Worm (Caenorhabditis elegans) whole organism, L2 larva: ENCODE data around the gene unc-36.
A peak's percentile ranks its signal among the peaks of the same experiment; 100 is the strongest.

Experiments
- C34F6.9 ChIP-seq: fragments of 150-350 bp; optimal IDR thresholded peaks from 2 replicates; lab custom pipeline; 2014; ENCODE audit warnings: missing biosample characterization, missing genetic modification characterization
- F13H6.1 ChIP-seq: sonication (generic microtip); optimal IDR thresholded peaks from 2 replicates; lab custom pipeline; 2016; ENCODE audit warnings: missing genetic modification characterization, missing compliant biosample characterization
- R02D3.7 ChIP-seq: fragments of 150-350 bp; optimal IDR thresholded peaks from 2 replicates; lab custom pipeline; 2014; ENCODE audit warnings: missing biosample characterization, missing genetic modification characterization
- Y55F3AM.14 ChIP-seq: fragments of 200-800 bp; sonication (Bioruptor generic); optimal IDR thresholded peaks from 2 replicates; lab custom pipeline; 2018; ENCODE audit warnings: mild to moderate bottlenecking, missing genetic modification characterization, missing compliant biosample characterization
- ZK546.5 ChIP-seq: sonication (generic microtip); optimal IDR thresholded peaks from 2 replicates; lab custom pipeline; 2017; ENCODE audit warnings: missing biosample characterization, missing genetic modification characterization
- alr-1 ChIP-seq: fragments of 150-350 bp; optimal IDR thresholded peaks from 2 replicates; lab custom pipeline; 2014; ENCODE audit warnings: missing biosample characterization, missing genetic modification characterization
- aly-2 ChIP-seq: fragments of 150-350 bp; optimal IDR thresholded peaks from 2 replicates; lab custom pipeline; 2014; ENCODE audit warnings: missing biosample characterization, missing genetic modification characterization
- ama-1 ChIP-seq: fragments of 150-350 bp; optimal IDR thresholded peaks from 2 replicates; lab custom pipeline; 2018; ENCODE audit warnings: inconsistent platforms
- blmp-1 ChIP-seq: sonication (generic microtip); optimal IDR thresholded peaks from 2 replicates; lab custom pipeline; 2017; ENCODE audit warnings: missing genetic modification characterization, mild to moderate bottlenecking, missing compliant biosample characterization, antibody characterized with exemption, moderate library complexity; ENCODE audit not compliant: insufficient read depth
- ceh-16 ChIP-seq: fragments of 150-350 bp; optimal IDR thresholded peaks from 2 replicates; lab custom pipeline; 2014; ENCODE audit warnings: missing biosample characterization, missing genetic modification characterization
- ceh-82 ChIP-seq: fragments of 150-350 bp; optimal IDR thresholded peaks from 2 replicates; lab custom pipeline; 2014; ENCODE audit warnings: missing biosample characterization, missing genetic modification characterization
- crh-2 ChIP-seq: sonication (generic microtip); optimal IDR thresholded peaks from 2 replicates; lab custom pipeline; 2017; ENCODE audit warnings: missing biosample characterization, missing genetic modification characterization
- dmd-4 ChIP-seq: sonication (generic microtip); optimal IDR thresholded peaks from 2 replicates; lab custom pipeline; 2017; ENCODE audit warnings: missing biosample characterization, missing genetic modification characterization
- egl-27 ChIP-seq: sonication (generic microtip); optimal IDR thresholded peaks from 3 replicates; lab custom pipeline; 2017; ENCODE audit warnings: missing biosample characterization, missing genetic modification reagents, missing genetic modification characterization
- elt-1 ChIP-seq: fragments of 150-350 bp; optimal IDR thresholded peaks from 2 replicates; lab custom pipeline; 2014; ENCODE audit warnings: missing biosample characterization, missing genetic modification characterization
- elt-3 ChIP-seq: sonication (generic microtip); optimal IDR thresholded peaks from 2 replicates; lab custom pipeline; 2017; ENCODE audit warnings: missing biosample characterization, missing genetic modification characterization
- fos-1 ChIP-seq: fragments of 150-350 bp; optimal IDR thresholded peaks from 2 replicates; lab custom pipeline; 2014; ENCODE audit warnings: missing biosample characterization, missing genetic modification characterization
- gmeb-1 ChIP-seq: fragments of 150-350 bp; optimal IDR thresholded peaks from 2 replicates; lab custom pipeline; 2014; ENCODE audit warnings: missing biosample characterization, missing genetic modification characterization
- lin-11 ChIP-seq: fragments of 150-350 bp; sonication (generic microtip); optimal IDR thresholded peaks from 2 replicates; lab custom pipeline; 2014; ENCODE audit warnings: missing biosample characterization, missing genetic modification characterization, inconsistent platforms, mixed read lengths
- lin-13 ChIP-seq: fragments of 150-350 bp; optimal IDR thresholded peaks from 2 replicates; lab custom pipeline; 2014; ENCODE audit warnings: missing biosample characterization, missing genetic modification reagents, missing genetic modification characterization
- lin-39 ChIP-seq: fragments of 150-350 bp; optimal IDR thresholded peaks from 2 replicates; lab custom pipeline; 2014; ENCODE audit warnings: missing biosample characterization, missing genetic modification reagents, missing genetic modification characterization
- lsy-2 ChIP-seq, 2 experiments: fragments of 150-350 bp in 1 of 2; sonication (generic microtip) in 1 of 2; optimal IDR thresholded peaks; 2 replicates each; lab custom pipeline; 2014 to 2017; ENCODE audit warnings: missing biosample characterization in 2 of 2, missing genetic modification characterization in 2 of 2
- mab-5 ChIP-seq: fragments of 150-350 bp; optimal IDR thresholded peaks from 2 replicates; lab custom pipeline; 2014; ENCODE audit warnings: missing biosample characterization, missing genetic modification characterization
- mbf-1 ChIP-seq: sonication (generic microtip); optimal IDR thresholded peaks from 2 replicates; lab custom pipeline; 2017; ENCODE audit warnings: missing biosample characterization, missing genetic modification characterization
- mdl-1 ChIP-seq, 2 experiments: fragments of 150-350 bp in 1 of 2; sonication (generic microtip) in 1 of 2; optimal IDR thresholded peaks; 2 replicates each; lab custom pipeline; 2017; ENCODE audit warnings: missing biosample characterization in 2 of 2, missing genetic modification characterization in 2 of 2
- nhr-10 ChIP-seq: sonication (generic microtip); optimal IDR thresholded peaks from 2 replicates; lab custom pipeline; 2017; ENCODE audit warnings: missing biosample characterization, missing genetic modification characterization
- nhr-11 ChIP-seq: fragments of 150-350 bp; optimal IDR thresholded peaks from 2 replicates; lab custom pipeline; 2014; ENCODE audit warnings: missing biosample characterization, missing genetic modification characterization
- nhr-12 ChIP-seq: fragments of 150-350 bp; optimal IDR thresholded peaks from 2 replicates; lab custom pipeline; 2014; ENCODE audit warnings: missing biosample characterization, missing genetic modification characterization
- nhr-129 ChIP-seq: fragments of 150-350 bp; optimal IDR thresholded peaks from 2 replicates; lab custom pipeline; 2014; ENCODE audit warnings: missing biosample characterization, missing genetic modification characterization
- nhr-21 ChIP-seq: fragments of 150-350 bp; optimal IDR thresholded peaks from 2 replicates; lab custom pipeline; 2014; ENCODE audit warnings: missing biosample characterization, missing genetic modification characterization
- nhr-23 ChIP-seq: fragments of 150-350 bp; optimal IDR thresholded peaks from 2 replicates; lab custom pipeline; 2014; ENCODE audit warnings: missing biosample characterization, missing genetic modification reagents, missing genetic modification characterization
- nhr-237 ChIP-seq: fragments of 150-350 bp; optimal IDR thresholded peaks from 2 replicates; lab custom pipeline; 2014; ENCODE audit warnings: missing biosample characterization, missing genetic modification characterization
- nhr-25 ChIP-seq: fragments of 150-350 bp; sonication (generic microtip); optimal IDR thresholded peaks from 3 replicates; lab custom pipeline; 2014; ENCODE audit warnings: missing biosample characterization, missing genetic modification characterization
- nhr-6 ChIP-seq: fragments of 150-350 bp; optimal IDR thresholded peaks from 2 replicates; lab custom pipeline; 2014; ENCODE audit warnings: missing biosample characterization, missing genetic modification characterization
- nhr-77 ChIP-seq: fragments of 150-350 bp; optimal IDR thresholded peaks from 2 replicates; lab custom pipeline; 2014; ENCODE audit warnings: missing biosample characterization, missing genetic modification characterization
- peb-1 ChIP-seq: fragments of 150-350 bp; optimal IDR thresholded peaks from 2 replicates; lab custom pipeline; 2014; ENCODE audit warnings: missing biosample characterization, missing genetic modification characterization
- sem-4 ChIP-seq: fragments of 150-350 bp; optimal IDR thresholded peaks from 2 replicates; lab custom pipeline; 2014; ENCODE audit warnings: missing biosample characterization, missing genetic modification reagents, missing genetic modification characterization
- skn-1 ChIP-seq: sonication (generic microtip); optimal IDR thresholded peaks from 2 replicates; lab custom pipeline; 2017; ENCODE audit warnings: missing biosample characterization, missing genetic modification characterization
- sma-3 ChIP-seq: sonication (generic microtip); optimal IDR thresholded peaks from 2 replicates; lab custom pipeline; 2016; ENCODE audit warnings: missing genetic modification reagents, missing genetic modification characterization, missing compliant biosample characterization
- sma-9 ChIP-seq, 2 experiments: fragments of 150-350 bp in 1 of 2; sonication (generic microtip) in 1 of 2; optimal IDR thresholded peaks; 2 replicates each; lab custom pipeline; 2014 to 2016; ENCODE audit warnings: missing genetic modification characterization in 2 of 2, mild to moderate bottlenecking in 1 of 2, missing biosample characterization in 1 of 2, missing compliant biosample characterization in 1 of 2, missing genetic modification reagents in 1 of 2, moderate library complexity in 1 of 2
- snpc-4 ChIP-seq: fragments of 150-350 bp; optimal IDR thresholded peaks from 2 replicates; lab custom pipeline; 2014; ENCODE audit warnings: missing biosample characterization, missing genetic modification characterization
- unc-39 ChIP-seq: fragments of 150-350 bp; optimal IDR thresholded peaks from 2 replicates; lab custom pipeline; 2014; ENCODE audit warnings: missing biosample characterization, missing genetic modification characterization
- unc-55 ChIP-seq: fragments of 150-350 bp; sonication (generic microtip); optimal IDR thresholded peaks from 3 replicates; lab custom pipeline; 2014; ENCODE audit warnings: missing biosample characterization, missing genetic modification reagents, missing genetic modification characterization
- unc-62 ChIP-seq: fragments of 150-350 bp; optimal IDR thresholded peaks from 2 replicates; lab custom pipeline; 2014; ENCODE audit warnings: missing biosample characterization, missing genetic modification reagents, missing genetic modification characterization
- zag-1 ChIP-seq: fragments of 150-350 bp; optimal IDR thresholded peaks from 2 replicates; lab custom pipeline; 2014; ENCODE audit warnings: missing biosample characterization, missing genetic modification characterization
- ztf-1 ChIP-seq: fragments of 200-800 bp; sonication (Bioruptor generic); conservative IDR thresholded peaks from 2 replicates; pipeline ENCODE4 v1.3.6; 2022; ENCODE audit warnings: missing genetic modification characterization, missing compliant biosample characterization
- ztf-11 ChIP-seq: sonication (generic microtip); optimal IDR thresholded peaks from 2 replicates; lab custom pipeline; 2017; ENCODE audit warnings: missing biosample characterization, missing genetic modification characterization
- ztf-4 ChIP-seq: fragments of 150-350 bp; optimal IDR thresholded peaks from 2 replicates; lab custom pipeline; 2014; ENCODE audit warnings: missing biosample characterization, missing genetic modification characterization

The unc-36 gene

ce11 chrIII:8144574-8145065 lies 56.4 kb downstream of the unc-36 start, which contains the start of the genes C14B9.8 and mrpl-18:
Gene C14B9.8 (minus strand): TSS chrIII:8144629.
Gene mrpl-18 (plus strand): TSS chrIII:8145015.
- no peak for TF ChIP-seq lin-11 (tag; lab: Kevin White, UChicago)
- peak; percentile 50 for TF ChIP-seq lin-13 (GFP tag; lab: Kevin White, UChicago)
- TF ChIP-seq sma-3 (GFP tag; lab: Kevin White, UChicago) = peak; percentile 64
- TF ChIP-seq C34F6.9 (tag; lab: Kevin White, UChicago) = peak; percentile 69
- TF ChIP-seq nhr-129 (tag; lab: Kevin White, UChicago) = no peak
- no peak for TF ChIP-seq aly-2 (tag; lab: Kevin White, UChicago)
- no peak for TF ChIP-seq unc-62 (GFP tag; lab: Kevin White, UChicago)
- TF ChIP-seq blmp-1 = no peak
- TF ChIP-seq zag-1 (tag; lab: Kevin White, UChicago) = no peak
- no peak for TF ChIP-seq dmd-4 (tag; lab: Kevin White, UChicago)
- no peak for TF ChIP-seq elt-1
- no peak for TF ChIP-seq nhr-10 (tag; lab: Kevin White, UChicago)
- no peak for TF ChIP-seq ztf-1 (GFP tag; lab: Robert Waterston, UW)
- TF ChIP-seq peb-1 (tag; lab: Kevin White, UChicago) = no peak
- peak; percentile 61 to 87 for TF ChIP-seq lsy-2 (tag; optimal IDR thresholded peaks at IDR 0.05; lab: Kevin White, UChicago)
- no peak for TF ChIP-seq R02D3.7 (tag; lab: Kevin White, UChicago)
- peak; percentile 75 for TF ChIP-seq gmeb-1
- no peak for TF ChIP-seq nhr-12 (tag; lab: Kevin White, UChicago)
- TF ChIP-seq ceh-16 (tag; lab: Kevin White, UChicago) = no peak
- TF ChIP-seq snpc-4 (tag; lab: Kevin White, UChicago) = no peak
- no peak for TF ChIP-seq elt-3 (tag; lab: Kevin White, UChicago)
- TF ChIP-seq ceh-82 (tag; lab: Kevin White, UChicago) = no peak
- TF ChIP-seq F13H6.1 (tag; lab: Kevin White, UChicago) = peak; percentile 54
- TF ChIP-seq fos-1 (tag; lab: Kevin White, UChicago) = peak; percentile 14
- TF ChIP-seq mbf-1 (tag; lab: Kevin White, UChicago) = no peak
- no peak for TF ChIP-seq ztf-4 (tag; lab: Kevin White, UChicago)
- peak; percentile 72 for TF ChIP-seq sma-9 (GFP tag; optimal IDR thresholded peaks at IDR 0.05; lab: Kevin White, UChicago)
- TF ChIP-seq sma-9 (tag; optimal IDR thresholded peaks at IDR 0.05; lab: Kevin White, UChicago) = no peak
- TF ChIP-seq nhr-21 (tag; lab: Kevin White, UChicago) = peak; percentile 15
- no peak for TF ChIP-seq ztf-11 (tag; lab: Kevin White, UChicago)
- no peak for TF ChIP-seq nhr-6 (tag; lab: Kevin White, UChicago)
- no peak for TF ChIP-seq nhr-77
- no peak for TF ChIP-seq lin-39 (tag; lab: Kevin White, UChicago)
- peak; percentile 71 for TF ChIP-seq unc-55 (GFP tag; lab: Kevin White, UChicago)
- no peak for TF ChIP-seq ZK546.5
- TF ChIP-seq nhr-11 (tag; lab: Kevin White, UChicago) = no peak
- no peak for TF ChIP-seq sem-4 (tag; lab: Kevin White, UChicago)
- no peak for TF ChIP-seq egl-27 (tag; lab: Kevin White, UChicago)
- TF ChIP-seq crh-2 = peak; percentile 47
- no peak for TF ChIP-seq nhr-237
- TF ChIP-seq unc-39 (tag; lab: Kevin White, UChicago) = no peak
- TF ChIP-seq nhr-25 = no peak
- no peak for TF ChIP-seq skn-1 (tag; lab: Kevin White, UChicago)
- TF ChIP-seq nhr-23 (tag; lab: Kevin White, UChicago) = no peak
- no peak for TF ChIP-seq ama-1 (lab: Kevin White, UChicago)
- no peak for TF ChIP-seq alr-1 (tag; lab: Kevin White, UChicago)
- TF ChIP-seq Y55F3AM.14 (GFP tag; lab: Kevin White, UChicago) = no peak
- TF ChIP-seq mdl-1 (tag; optimal IDR thresholded peaks at IDR 0.05; lab: Kevin White, UChicago) = no peak
- TF ChIP-seq mab-5 (tag; lab: Kevin White, UChicago) = no peak
